Worm (Caenorhabditis elegans): ENCODE results near the gene F13E6.2.

The F13E6.2 gene

ce11 chrX:10694933-10695332, 20.8 kb upstream of the F13E6.2 start, which contains the start of gene plpp-1.3:
Gene plpp-1.3, plus strand, starts transcription at chrX:10695312.
- TF ChIP-seq R02D3.7 (tag; optimal IDR thresholded peaks at IDR 0.05): no peak
- no peak for TF ChIP-seq blmp-1 (tag; optimal IDR thresholded peaks at IDR 0.05; ENCODE audit: insufficient read depth)
- TF ChIP-seq gmeb-1 (tag; optimal IDR thresholded peaks at IDR 0.05): no peak
- no peak for TF ChIP-seq lin-11 (tag; optimal IDR thresholded peaks at IDR 0.05)
- no peak for TF ChIP-seq egl-27 (tag; optimal IDR thresholded peaks at IDR 0.05)
- no peak for TF ChIP-seq dmd-4 (tag; optimal IDR thresholded peaks at IDR 0.05)
- TF ChIP-seq unc-55 (GFP tag; optimal IDR thresholded peaks at IDR 0.05): peak; percentile 32
- no peak for TF ChIP-seq unc-39 (tag; optimal IDR thresholded peaks at IDR 0.05)
- TF ChIP-seq F13H6.1 (tag; optimal IDR thresholded peaks at IDR 0.05): peak; percentile 32
- TF ChIP-seq lsy-2 (tag; optimal IDR thresholded peaks at IDR 0.05): no peak
- no peak for TF ChIP-seq Y55F3AM.14 (GFP tag; optimal IDR thresholded peaks at IDR 0.05)
- no peak for TF ChIP-seq lin-39 (tag; optimal IDR thresholded peaks at IDR 0.05)
- no peak for TF ChIP-seq ZK546.5 (tag; optimal IDR thresholded peaks at IDR 0.05)
- TF ChIP-seq ztf-11 (tag; optimal IDR thresholded peaks at IDR 0.05): no peak
- TF ChIP-seq aly-2 (tag; optimal IDR thresholded peaks at IDR 0.05): no peak
- no peak for TF ChIP-seq ztf-4 (tag; optimal IDR thresholded peaks at IDR 0.05)
- peak; percentile 47 for TF ChIP-seq fos-1 (tag; optimal IDR thresholded peaks at IDR 0.05)
- no peak for TF ChIP-seq ceh-16 (tag; optimal IDR thresholded peaks at IDR 0.05)
- no peak for TF ChIP-seq mdl-1 (tag; optimal IDR thresholded peaks at IDR 0.05)
- no peak for TF ChIP-seq nhr-77 (tag; optimal IDR thresholded peaks at IDR 0.05)
- peak; percentile 74 for TF ChIP-seq crh-2 (tag; optimal IDR thresholded peaks at IDR 0.05)
- peak; percentile 10 for TF ChIP-seq sma-3 (GFP tag; optimal IDR thresholded peaks at IDR 0.05)
- TF ChIP-seq sma-9 (GFP tag; optimal IDR thresholded peaks at IDR 0.05): peak; percentile 44
- no peak for TF ChIP-seq sma-9 (tag; optimal IDR thresholded peaks at IDR 0.05)
- TF ChIP-seq nhr-237 (tag; optimal IDR thresholded peaks at IDR 0.05): no peak
- TF ChIP-seq nhr-23 (tag; optimal IDR thresholded peaks at IDR 0.05): no peak
- no peak for TF ChIP-seq ama-1 (optimal IDR thresholded peaks at IDR 0.05)
- TF ChIP-seq lin-13 (GFP tag; optimal IDR thresholded peaks at IDR 0.05): no peak
- TF ChIP-seq nhr-10 (tag; optimal IDR thresholded peaks at IDR 0.05): no peak
- no peak for TF ChIP-seq nhr-21 (tag; optimal IDR thresholded peaks at IDR 0.05)
- no peak for TF ChIP-seq ztf-1 (GFP tag; conservative IDR thresholded peaks at IDR 0.05)
- no peak for TF ChIP-seq skn-1 (tag; optimal IDR thresholded peaks at IDR 0.05)
- peak; percentile 40 for TF ChIP-seq nhr-25 (tag; optimal IDR thresholded peaks at IDR 0.05)
- peak; percentile 23 for TF ChIP-seq C34F6.9 (tag; optimal IDR thresholded peaks at IDR 0.05)
- no peak for TF ChIP-seq ceh-82 (tag; optimal IDR thresholded peaks at IDR 0.05)
- no peak for TF ChIP-seq nhr-129 (tag; optimal IDR thresholded peaks at IDR 0.05)
- TF ChIP-seq unc-62 (GFP tag; optimal IDR thresholded peaks at IDR 0.05): no peak

ce11 chrX:10694248-10694647, 20.1 kb upstream of the F13E6.2 start:
- TF ChIP-seq nhr-237 (tag; optimal IDR thresholded peaks at IDR 0.05) (no peak), C34F6.9 (tag; optimal IDR thresholded peaks at IDR 0.05) (no peak), dmd-4 (tag; optimal IDR thresholded peaks at IDR 0.05) (no peak), sma-9 (GFP tag; optimal IDR thresholded peaks at IDR 0.05) (peak; percentile 56), sma-9 (tag; optimal IDR thresholded peaks at IDR 0.05) (no peak)

- TF ChIP-seq mab-5 (tag; optimal IDR thresholded peaks at IDR 0.05): no peak
- TF ChIP-seq snpc-4 (tag; optimal IDR thresholded peaks at IDR 0.05): no peak
- TF ChIP-seq R02D3.7 (tag; optimal IDR thresholded peaks at IDR 0.05): no peak
- no peak for TF ChIP-seq fos-1 (tag; optimal IDR thresholded peaks at IDR 0.05)
- no peak for TF ChIP-seq nhr-6 (tag; optimal IDR thresholded peaks at IDR 0.05)
- TF ChIP-seq egl-27 (tag; optimal IDR thresholded peaks at IDR 0.05): no peak
- TF ChIP-seq unc-39 (tag; optimal IDR thresholded peaks at IDR 0.05): no peak
- TF ChIP-seq nhr-21 (tag; optimal IDR thresholded peaks at IDR 0.05): no peak
- no peak for TF ChIP-seq nhr-129 (tag; optimal IDR thresholded peaks at IDR 0.05)
- no peak for TF ChIP-seq ztf-1 (GFP tag; conservative IDR thresholded peaks at IDR 0.05)
- no peak for TF ChIP-seq ceh-82 (tag; optimal IDR thresholded peaks at IDR 0.05)
- TF ChIP-seq sma-9 (GFP tag; optimal IDR thresholded peaks at IDR 0.05): no peak
- no peak for TF ChIP-seq sma-9 (tag; optimal IDR thresholded peaks at IDR 0.05)
- no peak for TF ChIP-seq mbf-1 (tag; optimal IDR thresholded peaks at IDR 0.05)
- no peak for TF ChIP-seq ama-1 (optimal IDR thresholded peaks at IDR 0.05)
- TF ChIP-seq zag-1 (tag; optimal IDR thresholded peaks at IDR 0.05): no peak
- no peak for TF ChIP-seq aly-2 (tag; optimal IDR thresholded peaks at IDR 0.05)
These were observed 18.0 kb upstream of the F13E6.2 start for ce11 chrX:10692057-10692456.
